Worm (Caenorhabditis elegans): ENCODE results near the gene srd-43.

ce11 chrX:13293023-13293422 lies 12.6 kb downstream of the srd-43 start:
- TF ChIP-seq cog-1 (tag; optimal IDR thresholded peaks at IDR 0.05) (no peak), med-1 (GFP tag; optimal IDR thresholded peaks at IDR 0.05; ENCODE audit: insufficient read depth) (no peak), flt-1 (GFP tag; IDR thresholded peaks at IDR 0.05) (no peak), ztf-29 (GFP tag; IDR thresholded peaks at IDR 0.05) (no peak), ref-1 (GFP tag; conservative IDR thresholded peaks at IDR 0.05) (no peak)

Data from whole organism, midembryonic.